Worm (Caenorhabditis elegans): Measurements from ENCODE around the gene srw-53.

DNA sequence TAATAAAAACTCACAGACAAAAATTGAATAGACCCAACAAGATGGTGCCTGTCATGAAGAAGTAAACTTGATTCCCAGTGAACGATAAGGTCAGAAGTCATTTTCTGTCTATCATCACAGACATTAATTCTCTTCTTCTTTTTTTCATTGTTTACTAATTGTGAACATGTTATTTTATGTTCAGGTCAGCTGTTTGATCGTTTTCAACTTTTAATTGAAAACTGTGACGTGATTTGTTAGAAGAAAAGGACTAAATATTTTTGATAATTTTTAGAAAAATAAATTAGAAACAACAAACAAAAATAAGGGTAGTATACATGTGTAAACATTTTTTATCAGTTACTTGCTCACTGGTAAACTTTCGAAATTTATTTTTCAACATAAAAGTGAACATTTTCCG is 26.4 kb downstream of the srw-53 start, which contains the start of gene F36G9.7:
- TF ChIP-seq B0310.2 (tag; optimal IDR thresholded peaks at IDR 0.05): no peak
- TF ChIP-seq sea-1 (GFP tag; conservative IDR thresholded peaks at IDR 0.05): no peak
- no peak for TF ChIP-seq aly-1 (tag; optimal IDR thresholded peaks at IDR 0.05)
- no peak for TF ChIP-seq tbx-11 (GFP tag; IDR thresholded peaks at IDR 0.05)
- TF ChIP-seq scrt-1 (GFP tag; IDR thresholded peaks at IDR 0.05): no peak
- TF ChIP-seq hmg-4 (GFP tag; optimal IDR thresholded peaks at IDR 0.05): no peak
- TF ChIP-seq ama-1 (optimal IDR thresholded peaks at IDR 0.05): no peak
- no peak for TF ChIP-seq flt-1 (GFP tag; IDR thresholded peaks at IDR 0.05)
- TF ChIP-seq F13C5.2 (tag; optimal IDR thresholded peaks at IDR 0.05): no peak
- no peak for TF ChIP-seq tra-4 (tag; optimal IDR thresholded peaks at IDR 0.05)
- no peak for TF ChIP-seq hmbx-1 (tag; optimal IDR thresholded peaks at IDR 0.05)
- TF ChIP-seq pes-1 (GFP tag; IDR thresholded peaks at IDR 0.05): no peak
- TF ChIP-seq tbx-37 (GFP tag; conservative IDR thresholded peaks at IDR 0.05): no peak
